Fruit fly (Drosophila melanogaster) whole organism, pupa: ENCODE results near the gene Grip71.

Source experiments
- CG10348 ChIP-seq: fragments of 200-800 bp; sonication (Bioruptor generic); IDR thresholded peaks from 2 replicates; pipeline ENCODE4 v1.3.6; 2022; ENCODE audit warnings: missing biosample characterization, missing genetic modification characterization
- CG12605 ChIP-seq: fragments of 200-800 bp; sonication (Bioruptor generic); IDR thresholded peaks from 2 replicates; pipeline ENCODE4 v1.3.6; 2022; ENCODE audit warnings: missing biosample characterization, missing genetic modification characterization
- CG13204 ChIP-seq: fragments of 200-800 bp; sonication (Bioruptor generic); optimal IDR thresholded peaks from 2 replicates; lab custom pipeline; 2018; ENCODE audit warnings: missing biosample characterization, mild to moderate bottlenecking, missing genetic modification characterization, moderate library complexity
- CG14655 ChIP-seq: fragments of 200-800 bp; sonication (Bioruptor generic); optimal IDR thresholded peaks from 3 replicates; lab custom pipeline; 2017; ENCODE audit warnings: mild to moderate bottlenecking, missing biosample characterization, missing genetic modification reagents, missing genetic modification characterization
- CG15710 ChIP-seq: fragments of 200-800 bp; sonication (Bioruptor generic); optimal IDR thresholded peaks from 2 replicates; lab custom pipeline; 2018; ENCODE audit warnings: missing biosample characterization, mild to moderate bottlenecking, missing genetic modification characterization, moderate library complexity
- CG17806 ChIP-seq: fragments of 200-800 bp; sonication (Bioruptor generic); optimal IDR thresholded peaks from 2 replicates; lab custom pipeline; 2018; ENCODE audit warnings: missing biosample characterization, mild to moderate bottlenecking, missing genetic modification characterization, moderate library complexity
- CG32121 ChIP-seq: fragments of 200-800 bp; sonication (Bioruptor generic); IDR thresholded peaks from 2 replicates; pipeline ENCODE4 v1.3.6; 2022; ENCODE audit warnings: missing biosample characterization, missing genetic modification characterization
- CG34367 ChIP-seq: fragments of 200-800 bp; sonication (Bioruptor generic); optimal IDR thresholded peaks from 2 replicates; lab custom pipeline; 2018; ENCODE audit warnings: missing biosample characterization, mild to moderate bottlenecking, missing genetic modification characterization
- CG4496 ChIP-seq: fragments of 200-800 bp; sonication (Bioruptor generic); IDR thresholded peaks from 3 replicates; pipeline ENCODE4 v1.3.6; 2022; ENCODE audit warnings: missing biosample characterization, missing genetic modification characterization
- CG8159 ChIP-seq: fragments of 200-800 bp; sonication (Bioruptor generic); optimal IDR thresholded peaks from 3 replicates; lab custom pipeline; 2018; ENCODE audit warnings: missing biosample characterization, mild to moderate bottlenecking, missing genetic modification characterization, moderate library complexity
- CG8301 ChIP-seq: fragments of 200-800 bp; sonication (Bioruptor generic); optimal IDR thresholded peaks from 2 replicates; lab custom pipeline; 2018; ENCODE audit warnings: missing biosample characterization, mild to moderate bottlenecking, missing genetic modification characterization
- CG9948 ChIP-seq: fragments of 200-800 bp; sonication (Bioruptor generic); optimal IDR thresholded peaks from 2 replicates; lab custom pipeline; 2018; ENCODE audit warnings: missing biosample characterization, mild to moderate bottlenecking, missing genetic modification characterization, moderate library complexity
- D1 ChIP-seq: fragments of 200-800 bp; sonication (Bioruptor generic); optimal IDR thresholded peaks from 2 replicates; lab custom pipeline; 2018; ENCODE audit warnings: missing biosample characterization, mild to moderate bottlenecking, missing genetic modification characterization, moderate library complexity
- EcR ChIP-seq: fragments of 200-800 bp; sonication (Bioruptor generic); optimal IDR thresholded peaks from 3 replicates; lab custom pipeline; 2019; ENCODE audit warnings: missing biosample characterization, missing genetic modification characterization, mild to moderate bottlenecking, moderate library complexity, missing genetic modification reagents
- Ets98B ChIP-seq: fragments of 200-800 bp; sonication (Bioruptor generic); IDR thresholded peaks from 2 replicates; pipeline ENCODE4 v1.3.6; 2022; ENCODE audit warnings: missing biosample characterization, missing genetic modification characterization
- Pif1A ChIP-seq: fragments of 200-800 bp; sonication (Bioruptor generic); optimal IDR thresholded peaks from 3 replicates; lab custom pipeline; 2016; ENCODE audit warnings: missing biosample characterization, missing genetic modification characterization
- Pif1B ChIP-seq: fragments of 200-800 bp; sonication (Bioruptor generic); optimal IDR thresholded peaks from 3 replicates; lab custom pipeline; 2016; ENCODE audit warnings: missing biosample characterization, missing genetic modification characterization
- Snoo ChIP-seq: fragments of 200-800 bp; sonication (Bioruptor generic); optimal IDR thresholded peaks from 3 replicates; lab custom pipeline; 2017; ENCODE audit warnings: missing biosample characterization, mild to moderate bottlenecking, missing genetic modification characterization, inconsistent platforms
- fd96Ca ChIP-seq: fragments of 200-800 bp; sonication (Bioruptor generic); IDR thresholded peaks from 3 replicates; pipeline ENCODE4 v1.3.6; 2022; ENCODE audit warnings: missing biosample characterization, missing genetic modification characterization
- gl ChIP-seq: fragments of 200-800 bp; sonication (Bioruptor generic); optimal IDR thresholded peaks from 2 replicates; lab custom pipeline; 2018; ENCODE audit warnings: missing biosample characterization, mild to moderate bottlenecking, missing genetic modification characterization
- rn ChIP-seq: fragments of 200-800 bp; sonication (Bioruptor generic); IDR thresholded peaks from 2 replicates; pipeline ENCODE4 v1.3.6; 2022; ENCODE audit warnings: missing biosample characterization, missing genetic modification characterization

Grip71 gene

DNA sequence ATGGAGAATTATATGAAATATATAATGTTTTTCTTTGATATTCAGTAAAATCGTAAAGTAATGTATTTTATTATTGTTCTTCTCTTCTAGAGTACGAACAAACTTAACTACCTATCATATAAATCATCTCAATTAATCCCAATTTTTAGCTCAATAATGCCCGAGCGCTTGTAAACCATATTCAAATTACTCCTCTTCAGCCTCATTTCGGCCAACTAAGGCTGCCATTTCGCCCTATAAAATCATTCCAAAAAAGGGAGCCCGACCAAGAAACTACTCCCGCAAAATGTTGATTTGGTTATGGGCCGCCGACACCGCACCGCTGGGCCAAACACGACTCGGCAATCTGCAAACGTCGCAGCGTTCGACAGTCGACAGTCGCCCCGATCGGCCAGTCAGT is 34.1 kb downstream of the Grip71 start:
- no peak for TF ChIP-seq CG13204
- TF ChIP-seq CG15710 (tag; lab: Kevin White, UChicago): no peak
- peak; percentile 54 for TF ChIP-seq CG14655
- TF ChIP-seq CG32121 (GFP tag; lab: Robert Waterston, UW): peak; percentile 24; the same call in 1 of the 2 replicates
- no peak for TF ChIP-seq Snoo (tag; lab: Kevin White, UChicago)

DNA sequence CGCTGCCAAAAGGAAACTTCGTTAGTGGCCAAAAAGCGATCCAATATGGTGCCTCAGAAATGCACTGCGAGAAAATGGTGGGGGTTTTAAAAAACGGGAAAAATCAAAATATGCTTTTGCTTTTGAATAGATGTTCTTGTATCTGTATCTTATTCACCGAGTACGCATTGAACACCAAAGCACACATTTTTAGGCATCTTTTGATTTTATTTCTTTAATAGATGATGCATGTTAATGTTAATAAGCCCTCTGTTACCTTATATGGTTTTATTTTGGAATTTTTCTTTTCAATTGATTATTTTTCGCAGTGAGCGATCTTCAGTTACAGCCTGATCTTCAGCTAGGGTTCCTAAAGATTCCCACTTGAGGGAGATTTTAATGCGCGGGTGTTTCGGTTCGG is 35.2 kb downstream of the Grip71 start:
- peak; percentile 32 for TF ChIP-seq Pif1A (GFP tag; lab: Kevin White, UChicago)
- TF ChIP-seq CG12605 (GFP tag; lab: Robert Waterston, UW): 0 out of 2 replicates have a peak, but pooled peaks have one; percentile 22
- peak; percentile 18 for TF ChIP-seq CG8159 (tag; lab: Kevin White, UChicago)
- TF ChIP-seq CG10348: peak; percentile 60; the same call in 1 of the 2 replicates
- no peak for TF ChIP-seq rn (GFP tag; lab: Robert Waterston, UW)
- no peak for TF ChIP-seq CG13204
- TF ChIP-seq fd96Ca (GFP tag; lab: Robert Waterston, UW): peak; percentile 70; the same call in 2 of the 3 replicates
- peak; percentile 75; the same call in 1 of the 2 replicates for TF ChIP-seq CG32121 (GFP tag; lab: Robert Waterston, UW)
- no peak for TF ChIP-seq CG34367
- TF ChIP-seq CG15710 (tag; lab: Kevin White, UChicago): no peak
- TF ChIP-seq gl: no peak
- TF ChIP-seq D1 (tag; lab: Kevin White, UChicago): no peak
- peak; percentile 70 for TF ChIP-seq CG8301 (tag; lab: Kevin White, UChicago)
- TF ChIP-seq Pif1B: peak; percentile 37
- TF ChIP-seq Ets98B (GFP tag; lab: Robert Waterston, UW): peak; percentile 56
- TF ChIP-seq CG4496 (GFP tag; lab: Robert Waterston, UW): peak; percentile 63
- TF ChIP-seq EcR: no peak
- no peak for TF ChIP-seq Snoo (tag; lab: Kevin White, UChicago)
- peak; percentile 15 for TF ChIP-seq CG17806
- peak; percentile 31 for TF ChIP-seq CG9948
- peak; percentile 80 for TF ChIP-seq CG14655

DNA sequence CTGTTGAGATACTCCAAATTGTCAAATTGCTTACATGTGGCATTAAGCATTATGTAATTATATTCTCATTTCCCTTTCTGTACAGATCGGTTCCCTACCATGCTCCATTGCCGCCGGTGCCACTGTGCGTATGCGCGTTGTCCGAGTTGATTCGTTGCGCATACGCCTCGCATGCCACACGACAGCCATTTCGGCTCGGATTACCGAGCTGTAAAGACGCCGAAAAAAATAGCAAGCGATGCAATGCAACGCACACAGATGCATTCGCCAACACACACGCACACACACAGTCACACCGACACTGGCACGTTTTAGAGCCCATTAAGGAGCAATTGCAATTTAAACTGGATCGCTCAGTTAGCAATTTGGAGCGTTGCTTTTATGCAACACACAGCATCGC is 36.8 kb downstream of the Grip71 start:
- TF ChIP-seq CG15710 (tag; lab: Kevin White, UChicago): no peak
- TF ChIP-seq fd96Ca (GFP tag; lab: Robert Waterston, UW): 0 out of 3 replicates have a peak, but pooled peaks have one; percentile 43
- TF ChIP-seq CG32121 (GFP tag; lab: Robert Waterston, UW): no peak
- TF ChIP-seq Ets98B (GFP tag; lab: Robert Waterston, UW): no peak
- no peak for TF ChIP-seq CG17806
- TF ChIP-seq Pif1A (GFP tag; lab: Kevin White, UChicago): no peak
- no peak for TF ChIP-seq CG9948
- TF ChIP-seq CG34367: no peak
- peak; percentile 77 for TF ChIP-seq CG4496 (GFP tag; lab: Robert Waterston, UW)
- TF ChIP-seq CG8301 (tag; lab: Kevin White, UChicago): no peak
- TF ChIP-seq rn (GFP tag; lab: Robert Waterston, UW): no peak
- no peak for TF ChIP-seq Pif1B
- no peak for TF ChIP-seq gl
- no peak for TF ChIP-seq EcR

DNA sequence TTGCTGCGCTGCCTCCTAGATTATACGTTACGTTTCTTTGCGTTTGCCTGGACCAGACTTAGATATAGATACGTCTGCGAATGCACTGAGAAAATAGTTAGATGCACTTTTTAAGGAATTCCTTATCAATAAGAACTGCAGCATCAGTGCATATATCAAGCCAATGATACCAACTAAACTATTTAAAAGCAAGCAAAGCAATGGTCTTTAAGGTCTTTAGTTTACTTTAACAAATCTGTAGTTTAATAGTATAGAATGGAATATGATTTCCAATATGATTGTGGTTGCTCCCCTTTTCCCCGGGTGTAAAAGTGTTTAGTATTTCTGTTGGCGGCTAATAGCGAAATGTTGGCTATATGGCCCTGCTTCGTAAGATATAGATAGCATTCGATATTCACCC is 38.0 kb downstream of the Grip71 start:
- TF ChIP-seq rn (GFP tag; lab: Robert Waterston, UW): no peak
- TF ChIP-seq Ets98B (GFP tag; lab: Robert Waterston, UW): peak; percentile 38
- 0 out of 2 replicates have a peak, but pooled peaks have one; percentile 22 for TF ChIP-seq CG10348
- peak; percentile 77 for TF ChIP-seq CG8301 (tag; lab: Kevin White, UChicago)
- no peak for TF ChIP-seq D1 (tag; lab: Kevin White, UChicago)
- TF ChIP-seq EcR: no peak
- no peak for TF ChIP-seq CG8159 (tag; lab: Kevin White, UChicago)
- TF ChIP-seq CG14655: peak; percentile 74
- TF ChIP-seq CG9948: no peak
- no peak for TF ChIP-seq CG13204
- 0 out of 3 replicates have a peak, but pooled peaks have one; percentile 15 for TF ChIP-seq CG4496 (GFP tag; lab: Robert Waterston, UW)
- TF ChIP-seq CG12605 (GFP tag; lab: Robert Waterston, UW): no peak
- no peak for TF ChIP-seq CG17806
- TF ChIP-seq CG32121 (GFP tag; lab: Robert Waterston, UW): peak; percentile 47; the same call in 1 of the 2 replicates
- TF ChIP-seq CG15710 (tag; lab: Kevin White, UChicago): no peak
- no peak for TF ChIP-seq gl
- TF ChIP-seq Pif1B: no peak
- TF ChIP-seq CG34367: no peak
- TF ChIP-seq fd96Ca (GFP tag; lab: Robert Waterston, UW): no peak
- TF ChIP-seq Pif1A (GFP tag; lab: Kevin White, UChicago): no peak
- no peak for TF ChIP-seq Snoo (tag; lab: Kevin White, UChicago)

DNA sequence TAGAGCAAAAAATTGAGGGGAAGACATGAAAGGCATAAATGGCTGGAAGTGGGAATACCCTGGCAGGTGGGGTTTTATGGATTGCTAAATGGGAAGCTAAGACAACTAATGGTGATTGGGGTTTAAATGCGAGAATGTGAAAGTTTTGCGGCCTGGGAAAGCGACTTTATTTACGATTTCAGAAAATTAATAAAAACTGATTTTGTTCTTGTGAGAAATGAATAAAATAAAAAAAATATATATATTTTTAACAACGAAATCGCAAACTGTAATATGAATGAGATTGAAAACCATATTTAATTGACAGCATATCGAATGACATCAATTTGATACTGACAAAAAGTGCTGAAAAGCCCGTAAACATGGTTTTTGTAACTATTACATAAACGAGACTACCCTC is 42.7 kb downstream of the Grip71 start:
- peak; percentile 21 for TF ChIP-seq CG8301 (tag; lab: Kevin White, UChicago)
- TF ChIP-seq CG32121 (GFP tag; lab: Robert Waterston, UW): no peak
- 0 out of 2 replicates have a peak, but pooled peaks have one; percentile 12 for TF ChIP-seq CG10348
- peak; percentile 66 for TF ChIP-seq CG14655

DNA sequence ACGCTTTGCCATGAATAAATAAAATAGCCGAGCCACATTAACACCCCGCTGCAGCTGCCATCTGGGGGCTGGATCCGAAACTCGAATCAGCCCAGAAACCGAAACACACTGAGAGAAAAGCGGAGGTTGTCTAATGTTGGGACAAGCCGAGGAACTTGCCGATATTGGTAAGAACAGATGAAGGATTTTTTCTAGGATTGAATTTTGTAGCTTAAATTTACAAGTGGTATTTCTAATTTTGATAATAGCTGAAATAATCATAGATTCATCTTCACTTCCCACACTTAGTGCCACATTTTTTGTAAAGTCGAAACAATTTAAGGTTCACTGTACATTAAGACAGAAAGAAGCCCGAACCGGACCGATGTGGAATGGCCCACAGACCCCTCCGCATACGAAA is 43.4 kb downstream of the Grip71 start:
- TF ChIP-seq Pif1A (GFP tag; lab: Kevin White, UChicago): peak; percentile 46
- TF ChIP-seq EcR: no peak
- peak; percentile 64 for TF ChIP-seq Ets98B (GFP tag; lab: Robert Waterston, UW)
- TF ChIP-seq CG13204: no peak
- TF ChIP-seq D1 (tag; lab: Kevin White, UChicago): peak; percentile 27
- peak; percentile 42 for TF ChIP-seq CG17806
- peak; percentile 20 for TF ChIP-seq CG8159 (tag; lab: Kevin White, UChicago)
- TF ChIP-seq CG12605 (GFP tag; lab: Robert Waterston, UW): no peak; the same call in 1 of the 2 replicates
- peak; percentile 77 for TF ChIP-seq CG32121 (GFP tag; lab: Robert Waterston, UW)
- peak; percentile 7 for TF ChIP-seq CG34367
- peak; percentile 73; the same call in 1 of the 2 replicates for TF ChIP-seq rn (GFP tag; lab: Robert Waterston, UW)
- peak; percentile 59 for TF ChIP-seq CG9948
- TF ChIP-seq CG4496 (GFP tag; lab: Robert Waterston, UW): peak; percentile 67; the same call in 2 of the 3 replicates
- no peak for TF ChIP-seq CG15710 (tag; lab: Kevin White, UChicago)
- TF ChIP-seq fd96Ca (GFP tag; lab: Robert Waterston, UW): peak; percentile 81; the same call in 2 of the 3 replicates
- peak; percentile 83 for TF ChIP-seq CG8301 (tag; lab: Kevin White, UChicago)
- peak; percentile 29 for TF ChIP-seq Pif1B
- TF ChIP-seq Snoo (tag; lab: Kevin White, UChicago): no peak
- no peak for TF ChIP-seq gl
- TF ChIP-seq CG10348: peak; percentile 71; the same call in 1 of the 2 replicates
- TF ChIP-seq CG14655: peak; percentile 86
